Worm (Caenorhabditis elegans) whole organism, L3 larva: Measurements from ENCODE around the gene F59B2.15.

ENCODE experiments used
- aly-2 ChIP-seq: fragments of 150-350 bp; optimal IDR thresholded peaks from 2 replicates; lab custom pipeline; 2014; ENCODE audit warnings: missing biosample characterization, missing genetic modification characterization
- egl-5 ChIP-seq: fragments of 150-350 bp; optimal IDR thresholded peaks from 2 replicates; lab custom pipeline; 2017; ENCODE audit warnings: missing biosample characterization, missing genetic modification reagents, missing genetic modification characterization, inconsistent platforms
- elt-1 ChIP-seq: fragments of 150-350 bp; optimal IDR thresholded peaks from 2 replicates; lab custom pipeline; 2014; ENCODE audit warnings: missing biosample characterization, missing genetic modification characterization
- fkh-10 ChIP-seq: sonication (generic microtip); optimal IDR thresholded peaks from 2 replicates; lab custom pipeline; 2017; ENCODE audit warnings: missing biosample characterization, missing genetic modification reagents, missing genetic modification characterization
- jun-1 ChIP-seq: fragments of 150-350 bp; optimal IDR thresholded peaks from 2 replicates; lab custom pipeline; 2014; ENCODE audit warnings: missing biosample characterization, missing genetic modification reagents, missing genetic modification characterization
- nhr-11 ChIP-seq: fragments of 150-350 bp; optimal IDR thresholded peaks from 2 replicates; lab custom pipeline; 2014; ENCODE audit warnings: missing biosample characterization, missing genetic modification characterization
- nhr-77 ChIP-seq: fragments of 150-350 bp; optimal IDR thresholded peaks from 2 replicates; lab custom pipeline; 2014; ENCODE audit warnings: missing biosample characterization, missing genetic modification characterization
- pqm-1 ChIP-seq: fragments of 150-350 bp; optimal IDR thresholded peaks from 2 replicates; lab custom pipeline; 2017; ENCODE audit warnings: missing biosample characterization, missing genetic modification characterization, inconsistent platforms
- snpc-4 ChIP-seq: fragments of 150-350 bp; optimal IDR thresholded peaks from 2 replicates; lab custom pipeline; 2014; ENCODE audit warnings: missing biosample characterization, missing genetic modification characterization
- tbx-2 ChIP-seq: sonication (generic microtip); optimal IDR thresholded peaks from 2 replicates; lab custom pipeline; 2016; ENCODE audit warnings: mild to moderate bottlenecking, missing genetic modification characterization, missing compliant biosample characterization
- ztf-11 ChIP-seq: fragments of 150-350 bp; optimal IDR thresholded peaks from 2 replicates; lab custom pipeline; 2014; ENCODE audit warnings: missing biosample characterization, missing genetic modification characterization
- ztf-4 ChIP-seq: fragments of 150-350 bp; optimal IDR thresholded peaks from 2 replicates; lab custom pipeline; 2014; ENCODE audit warnings: missing biosample characterization, missing genetic modification characterization

- TF ChIP-seq pqm-1 (no peak), aly-2 (no peak), jun-1 (tag; lab: Kevin White, UChicago) (no peak), ztf-11 (tag; lab: Kevin White, UChicago) (no peak), ztf-4 (tag; lab: Kevin White, UChicago) (no peak), fkh-10 (GFP tag; lab: Kevin White, UChicago) (no peak), nhr-11 (no peak), egl-5 (tag; lab: Kevin White, UChicago) (no peak), snpc-4 (tag; lab: Kevin White, UChicago) (no peak), tbx-2 (tag; lab: Kevin White, UChicago) (no peak), elt-1 (tag; lab: Kevin White, UChicago) (no peak), nhr-77 (no peak)
These were observed 13.9 kb downstream of the F59B2.15 start for ce11 chrIII:8988544-8988943.
